Fruit fly (Drosophila melanogaster): ENCODE results near the gene CG6231.

CG6231 gene

dm6 chr3R:19602996-19603395 lies 29.5 kb downstream of the CG6231 start, which contains the start of gene CG7342:
Gene CG7342 (plus strand): TSS chr3R:19603375.
- TF ChIP-seq noc (tag; optimal IDR thresholded peaks at IDR 0.05): no peak

DNA sequence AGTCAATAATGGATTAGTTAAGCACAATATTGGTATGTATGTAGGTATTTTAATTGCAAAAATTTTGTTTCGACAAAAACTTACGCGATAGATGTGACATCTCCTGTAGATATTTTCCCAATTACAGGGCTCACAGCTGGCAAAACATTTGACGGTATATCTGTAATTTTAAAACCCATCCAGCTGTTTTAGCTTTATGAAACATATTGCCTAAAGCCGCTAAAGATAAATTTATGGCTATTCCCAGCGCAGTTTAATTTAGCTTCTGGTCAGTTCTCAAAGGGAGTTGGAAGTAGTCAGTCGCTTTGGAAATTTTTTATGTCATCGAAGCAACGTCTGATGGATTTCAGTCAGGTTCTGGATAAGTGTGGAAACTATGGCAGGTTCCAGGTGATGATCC lies 32.2 kb downstream of the CG6231 start, which contains the start of gene CG7333:
CG7333 (plus strand) TSS at position 301 of the 400 bp plus-strand sequence.
- no peak for TF ChIP-seq noc (tag; optimal IDR thresholded peaks at IDR 0.05)

dm6 chr3R:19598855-19599254 lies 33.7 kb downstream of the CG6231 start, which contains the start of gene Cpr92A:
Gene Cpr92A (minus strand): TSS chr3R:19598955.
- no peak for TF ChIP-seq noc (tag; optimal IDR thresholded peaks at IDR 0.05)

DNA sequence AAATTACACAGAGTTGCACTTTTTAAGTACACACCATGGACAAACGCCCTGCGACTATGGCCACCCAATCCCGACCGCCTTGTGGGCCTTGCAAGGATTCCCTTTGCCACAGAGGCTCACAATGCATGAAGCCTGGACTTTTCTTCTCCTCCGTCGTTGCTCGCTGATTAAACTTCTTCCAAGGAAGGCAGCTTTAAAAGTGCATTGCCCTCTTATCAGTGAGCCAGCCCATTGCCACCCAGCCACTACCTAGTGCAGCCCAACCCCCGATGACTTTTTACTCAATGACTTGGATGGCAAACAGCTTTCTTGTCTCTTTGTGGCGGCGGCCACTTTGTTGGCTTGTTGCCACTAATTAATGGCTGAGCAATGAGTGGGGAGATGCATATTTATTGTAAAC lies 44.9 kb downstream of the CG6231 start:
- no peak for TF ChIP-seq noc (tag; optimal IDR thresholded peaks at IDR 0.05)

- TF ChIP-seq noc (tag; optimal IDR thresholded peaks at IDR 0.05): no peak
Observed at dm6 chr3R:19586319-19586718, 46.2 kb downstream of the CG6231 start.

dm6 chr3R:19584818-19585217 lies 47.7 kb downstream of the CG6231 start:
- TF ChIP-seq noc (tag; optimal IDR thresholded peaks at IDR 0.05): no peak

dm6 chr3R:19583311-19583710 lies 49.2 kb downstream of the CG6231 start:
- no peak for TF ChIP-seq noc (tag; optimal IDR thresholded peaks at IDR 0.05)

dm6 chr3R:19581829-19582228 lies 50.7 kb downstream of the CG6231 start:
- TF ChIP-seq noc (tag; optimal IDR thresholded peaks at IDR 0.05): no peak

DNA sequence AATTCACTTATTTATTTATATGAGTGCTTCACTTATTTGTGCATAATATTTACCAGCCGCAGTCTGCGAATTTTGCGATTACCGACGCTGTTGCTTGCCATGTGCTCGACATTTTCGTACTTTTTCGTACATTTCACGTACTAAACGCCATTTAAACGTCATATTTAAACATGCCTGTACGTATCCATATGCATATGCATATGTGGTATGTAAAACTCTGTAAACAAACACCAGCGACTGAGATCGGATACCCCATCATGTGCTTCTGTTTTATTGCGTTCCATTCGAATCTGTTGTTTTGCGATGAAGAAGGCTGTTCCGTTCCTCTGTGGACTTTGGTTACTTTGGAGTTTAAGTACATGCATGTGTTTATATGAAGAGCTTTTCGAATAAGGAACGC lies 60.6 kb downstream of the CG6231 start:
- no peak for TF ChIP-seq noc (tag; optimal IDR thresholded peaks at IDR 0.05)

dm6 chr3R:19571195-19571594 lies 61.3 kb downstream of the CG6231 start:
- no peak for TF ChIP-seq noc (tag; optimal IDR thresholded peaks at IDR 0.05)

DNA sequence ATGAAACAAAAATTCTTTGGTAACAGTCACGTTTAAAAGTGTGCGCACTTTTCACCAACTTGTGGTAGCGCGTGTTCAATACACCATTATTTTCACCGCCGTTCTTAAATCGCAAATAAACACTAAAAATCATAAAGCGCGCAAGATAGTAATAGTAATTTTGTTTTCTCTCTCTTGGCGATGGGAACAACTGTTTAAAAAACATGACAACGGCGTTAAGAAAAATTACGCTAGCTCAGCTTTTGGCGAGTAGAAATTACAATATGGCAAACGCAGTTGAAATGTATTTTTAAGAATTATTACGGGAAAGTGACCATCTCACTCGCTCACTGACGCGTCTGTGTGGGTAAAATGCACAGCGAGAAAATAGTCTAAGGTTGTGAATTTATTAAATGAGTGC lies 62.9 kb downstream of the CG6231 start:
- no peak for TF ChIP-seq noc (tag; optimal IDR thresholded peaks at IDR 0.05)

dm6 chr3R:19569139-19569538 lies 63.4 kb downstream of the CG6231 start:
- no peak for TF ChIP-seq noc (tag; optimal IDR thresholded peaks at IDR 0.05)

DNA sequence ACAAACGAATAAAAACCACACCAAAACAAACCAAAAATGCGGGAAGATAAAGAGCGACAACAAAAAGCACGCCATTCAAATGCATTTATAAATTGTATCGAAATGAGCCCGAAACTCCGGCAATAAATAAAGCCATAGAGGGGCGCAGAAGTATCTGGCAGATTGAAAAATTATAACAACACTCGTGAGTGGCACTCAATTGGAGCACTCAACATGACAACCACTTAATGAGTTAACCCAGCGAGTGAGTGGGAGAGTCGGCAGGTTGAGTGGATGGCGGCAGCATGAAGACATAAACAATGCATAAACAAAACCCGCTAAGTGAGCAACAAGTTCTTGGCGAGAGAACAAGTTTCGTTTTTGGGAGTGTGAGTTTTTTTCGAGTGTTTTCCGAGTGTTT lies 63.8 kb downstream of the CG6231 start:
- no peak for TF ChIP-seq noc (tag; optimal IDR thresholded peaks at IDR 0.05)
